Worm (Caenorhabditis elegans): ENCODE results near the gene mcat-1.

ce11 chrII:84134-84533 is 7.2 kb downstream of the mcat-1 start, which contains the start of gene C50D2.6:
- TF ChIP-seq snpc-4 (tag; optimal IDR thresholded peaks at IDR 0.05) (no peak), lsy-2 (tag; optimal IDR thresholded peaks at IDR 0.05) (no peak), peb-1 (tag; optimal IDR thresholded peaks at IDR 0.05) (no peak), lin-13 (GFP tag; optimal IDR thresholded peaks at IDR 0.05) (no peak), lin-39 (tag; optimal IDR thresholded peaks at IDR 0.05) (no peak), ceh-82 (tag; optimal IDR thresholded peaks at IDR 0.05) (no peak), ZK546.5 (tag; optimal IDR thresholded peaks at IDR 0.05) (no peak), nhr-10 (tag; optimal IDR thresholded peaks at IDR 0.05) (no peak), ama-1 (optimal IDR thresholded peaks at IDR 0.05) (no peak), nhr-25 (tag; optimal IDR thresholded peaks at IDR 0.05) (no peak), alr-1 (tag; optimal IDR thresholded peaks at IDR 0.05) (no peak), C34F6.9 (tag; optimal IDR thresholded peaks at IDR 0.05) (no peak), nhr-6 (tag; optimal IDR thresholded peaks at IDR 0.05) (no peak), egl-27 (tag; optimal IDR thresholded peaks at IDR 0.05) (no peak)

All from whole organism, L2 larva.